Fruit fly (Drosophila melanogaster): Measurements from ENCODE around the gene CG14377.

The CG14377 gene

dm6 chr3R:13403032-13403459, 5.4 kb downstream of the CG14377 start, which contains the start of gene Dpm3 (continued):
- TF ChIP-seq nerfin-1 (tag; optimal IDR thresholded peaks at IDR 0.05) (peak; percentile 20), pb (GFP tag; optimal IDR thresholded peaks at IDR 0.05) (peak; percentile 58), B-H2 (GFP tag; optimal IDR thresholded peaks at IDR 0.05) (peak; percentile 63), CG10462 (GFP tag; optimal IDR thresholded peaks at IDR 0.05) (no peak), zf30C (GFP tag; optimal IDR thresholded peaks at IDR 0.05) (no peak), CG14014 (GFP tag; IDR thresholded peaks at IDR 0.05) (no peak), Opbp (GFP tag; IDR thresholded peaks at IDR 0.05; ENCODE audit: partially characterized antibody) (peak; percentile 81; the same call in 2 of the 3 replicates), CG4854 (GFP tag; optimal IDR thresholded peaks at IDR 0.05) (no peak), Doc3 (GFP tag; IDR thresholded peaks at IDR 0.05; ENCODE audit: partially characterized antibody) (peak; percentile 95), CG15073 (GFP tag; optimal IDR thresholded peaks at IDR 0.05) (no peak), gcm (GFP tag; optimal IDR thresholded peaks at IDR 0.05) (no peak), dpn (GFP tag; optimal IDR thresholded peaks at IDR 0.05) (peak; percentile 56 to 65), CG10543 (GFP tag; optimal IDR thresholded peaks at IDR 0.05) (no peak), CG10147 (GFP tag; optimal IDR thresholded peaks at IDR 0.05) (peak; percentile 57), Dref (GFP tag; IDR thresholded peaks at IDR 0.05) (peak; percentile 99), HLHmδ (GFP tag; optimal IDR thresholded peaks at IDR 0.05) (no peak), trh (GFP tag; optimal IDR thresholded peaks at IDR 0.05) (no peak), hbn (GFP tag; IDR thresholded peaks at IDR 0.05; ENCODE audit: partially characterized antibody) (peak; percentile 94), Ravus (GFP tag; IDR thresholded peaks at IDR 0.05) (no peak), MBD-R2 (GFP tag; IDR thresholded peaks at IDR 0.05) (peak; percentile 69), Drgx (GFP tag; IDR thresholded peaks at IDR 0.05) (no peak), crol (GFP tag; IDR thresholded peaks at IDR 0.05) (no peak), CG17802 (tag; optimal IDR thresholded peaks at IDR 0.05) (peak; percentile 57), CG10654 (GFP tag; optimal IDR thresholded peaks at IDR 0.05) (peak; percentile 8), ftz-f1 (GFP tag; optimal IDR thresholded peaks at IDR 0.05) (no peak), sens (GFP tag) (peak; percentile 86), luna (GFP tag; optimal IDR thresholded peaks at IDR 0.05) (no peak), Ada2b (GFP tag; IDR thresholded peaks at IDR 0.05) (no peak), kni (GFP tag; optimal IDR thresholded peaks at IDR 0.05) (no peak), CG7372 (GFP tag; IDR thresholded peaks at IDR 0.05) (no peak; the same call in 1 of the 2 replicates), Hr78 (GFP tag; optimal IDR thresholded peaks at IDR 0.05) (no peak), B-H1 (GFP tag; IDR thresholded peaks at IDR 0.05) (no peak), NC2β (GFP tag; optimal IDR thresholded peaks at IDR 0.05) (no peak), Nf-YC (tag; optimal IDR thresholded peaks at IDR 0.05) (no peak), eyg (GFP tag; optimal IDR thresholded peaks at IDR 0.05) (peak; percentile 23), CkIIα-i1 (GFP tag; IDR thresholded peaks at IDR 0.05) (no peak), CG14441 (GFP tag; IDR thresholded peaks at IDR 0.05) (no peak), zen2 (GFP tag; IDR thresholded peaks at IDR 0.05; ENCODE audit: partially characterized antibody) (peak; percentile 84), vnd (GFP tag; IDR thresholded peaks at IDR 0.05; ENCODE audit: partially characterized antibody) (peak; percentile 89), CG18262 (tag; optimal IDR thresholded peaks at IDR 0.05) (peak; percentile 9), CG5953 (GFP tag; IDR thresholded peaks at IDR 0.05) (no peak), CG11504 (tag; optimal IDR thresholded peaks at IDR 0.05) (peak; percentile 63), Hey (tag; optimal IDR thresholded peaks at IDR 0.05) (no peak), vfl (GFP tag; optimal IDR thresholded peaks at IDR 0.05) (no peak), CG13287 (GFP tag; IDR thresholded peaks at IDR 0.05; ENCODE audit: partially characterized antibody) (peak; percentile 97), C15 (GFP tag; IDR thresholded peaks at IDR 0.05) (no peak), CG4282 (GFP tag; optimal IDR thresholded peaks at IDR 0.05) (peak; percentile 6), crp (GFP tag; optimal IDR thresholded peaks at IDR 0.05) (peak in 1 of 2 experiments; percentile 18), disco-r (GFP tag; optimal IDR thresholded peaks at IDR 0.05) (no peak), tin (GFP tag; optimal IDR thresholded peaks at IDR 0.05) (peak; percentile 27), CG11560 (tag; IDR thresholded peaks at IDR 0.05) (peak; percentile 58; the same call in 1 of the 3 replicates)
